Fruit fly (Drosophila melanogaster) whole organism: ENCODE measurements around the gene CG1105.

Experiments
- CG8478 ChIP-seq: fragments of >200 bp; optimal IDR thresholded peaks from 2 replicates; lab custom pipeline; 2018; ENCODE audit warnings: inconsistent platforms
- Dll ChIP-seq: fragments of >200 bp; optimal IDR thresholded peaks from 2 replicates; lab custom pipeline; 2017
- EcR ChIP-seq, 2 experiments: fragments of >200 bp; optimal IDR thresholded peaks; 2 replicates each; lab custom pipeline; 2017; ENCODE audit warnings: missing biosample characterization in 2 of 2, missing genetic modification characterization in 2 of 2, missing genetic modification reagents in 2 of 2
- pan ChIP-seq: fragments of >200 bp; optimal IDR thresholded peaks from 2 replicates; lab custom pipeline; 2017
- psq ChIP-seq: fragments of >200 bp; optimal IDR thresholded peaks from 2 replicates; lab custom pipeline; 2017
- usp ChIP-seq: fragments of >200 bp; optimal IDR thresholded peaks from 2 replicates; lab custom pipeline; 2017; ENCODE audit warnings: missing biosample characterization, missing genetic modification characterization, mixed read lengths

Gene CG1105

DNA sequence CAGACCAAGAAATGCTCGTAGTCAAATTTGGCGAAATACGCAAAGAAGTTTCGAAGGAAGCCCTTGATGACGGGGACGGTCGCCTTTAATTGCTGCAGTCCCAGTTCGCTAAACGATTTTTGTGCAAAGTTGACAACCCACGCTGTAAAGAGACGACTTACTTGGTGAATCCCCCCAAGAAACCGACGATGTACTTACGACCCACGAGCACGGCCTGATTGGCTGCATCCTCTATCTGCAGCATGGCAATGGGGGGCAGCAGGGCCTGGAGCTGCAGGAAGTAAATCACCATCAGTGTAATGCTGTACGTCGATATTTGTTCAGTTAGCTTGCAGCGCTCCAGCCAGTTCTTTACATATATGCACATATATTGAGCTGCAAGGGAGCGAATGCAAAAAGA lies 16.8 kb upstream of the CG1105 start:
- TF ChIP-seq pan (lab: Kevin White, UChicago): no peak
- TF ChIP-seq CG8478 (lab: Kevin White, UChicago): no peak
- no peak for TF ChIP-seq usp (GFP tag; lab: Kevin White, UChicago)
- no peak for TF ChIP-seq psq (lab: Kevin White, UChicago)
- no peak for TF ChIP-seq Dll (lab: Kevin White, UChicago)
- no peak for TF ChIP-seq EcR (GFP tag; optimal IDR thresholded peaks at IDR 0.05; lab: Kevin White, UChicago)

DNA sequence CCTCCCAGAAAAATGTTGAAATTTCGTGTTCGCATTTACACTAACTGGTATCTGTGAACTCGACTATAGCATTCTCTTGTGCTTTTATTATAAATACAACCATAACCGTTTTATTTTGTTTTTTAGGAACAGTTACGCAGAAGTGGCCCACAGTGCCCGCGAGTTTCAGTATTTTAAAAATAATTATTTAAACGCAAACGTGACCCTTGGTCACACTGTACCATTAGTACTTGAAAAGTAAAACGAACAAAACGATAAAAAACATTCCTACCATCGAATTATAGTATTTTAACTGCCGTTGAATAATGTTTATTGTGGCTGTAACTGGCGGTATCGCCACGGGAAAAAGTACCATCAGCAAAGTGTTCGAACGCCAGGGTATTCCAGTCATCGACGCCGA lies 15.0 kb upstream of the CG1105 start, which contains the start of gene Dpck:
TSS of gene Dpck (plus strand) at position 211 of the 400 bp plus-strand sequence.
- TF ChIP-seq Dll (lab: Kevin White, UChicago) (no peak), usp (GFP tag; lab: Kevin White, UChicago) (no peak)

DNA sequence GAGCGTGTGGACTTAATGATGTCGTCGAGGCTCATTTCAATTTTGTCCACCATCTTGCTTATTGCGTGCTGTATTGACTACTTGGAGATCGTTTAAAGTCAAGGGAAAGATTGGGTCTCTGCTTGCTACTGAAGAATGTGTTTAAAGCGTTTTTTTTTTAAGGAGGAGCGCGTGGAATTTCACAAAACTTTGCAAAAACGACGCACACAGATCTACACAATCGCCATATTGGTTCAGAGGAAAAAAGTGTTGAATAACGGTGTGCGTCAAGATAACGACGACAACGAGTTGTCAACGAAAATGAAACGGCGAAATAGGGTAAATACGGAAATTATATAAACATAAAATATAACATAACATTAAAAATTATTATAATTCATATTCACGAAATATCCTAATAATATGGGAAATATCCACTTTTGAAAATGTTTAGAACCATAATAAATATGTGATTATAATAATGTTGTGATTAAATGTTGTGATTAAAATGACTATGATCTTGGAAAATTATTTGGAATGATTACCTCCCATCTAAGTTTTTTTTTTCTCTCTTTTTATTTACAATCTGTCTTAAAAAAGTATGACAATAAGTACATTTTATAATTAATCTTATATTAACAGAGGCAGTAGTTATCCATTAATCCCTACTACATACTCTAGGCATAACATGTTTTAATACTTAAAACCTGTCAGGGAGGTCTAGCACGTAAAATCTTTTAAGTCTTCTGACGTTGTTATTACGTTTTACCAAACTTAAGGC lies 13.4 kb upstream of the CG1105 start, which contains the start of gene Ref1:
TSS of gene Ref1 (minus strand) at position 231 of the 760 bp plus-strand sequence.
- TF ChIP-seq psq (lab: Kevin White, UChicago): no peak
- no peak for TF ChIP-seq EcR (GFP tag; optimal IDR thresholded peaks at IDR 0.05; lab: Kevin White, UChicago)
- no peak for TF ChIP-seq CG8478 (lab: Kevin White, UChicago)
- no peak for TF ChIP-seq usp (GFP tag; lab: Kevin White, UChicago)
- TF ChIP-seq Dll (lab: Kevin White, UChicago): no peak
- no peak for TF ChIP-seq pan (lab: Kevin White, UChicago)

DNA sequence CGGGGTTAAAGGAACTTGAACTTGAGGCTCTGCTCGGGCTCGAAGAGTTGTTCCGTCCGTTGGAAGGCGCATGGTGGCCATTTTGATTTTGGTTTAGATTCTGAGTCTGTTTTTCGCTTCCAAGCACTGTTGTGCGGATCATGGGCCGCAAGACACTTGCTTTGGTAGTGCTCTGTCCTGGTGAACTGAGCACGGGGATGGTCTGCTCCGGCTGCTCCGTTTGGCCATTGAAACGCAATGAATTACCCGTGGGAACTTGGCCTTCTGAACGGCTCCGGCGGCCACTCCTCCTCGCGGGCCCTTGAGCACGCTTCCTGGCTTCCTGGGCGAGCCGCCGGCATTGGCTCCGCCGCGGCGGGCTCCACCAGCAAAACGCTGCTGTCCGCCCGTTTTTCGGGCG lies 12.8 kb upstream of the CG1105 start:
- no peak for TF ChIP-seq pan (lab: Kevin White, UChicago)
- no peak for TF ChIP-seq usp (GFP tag; lab: Kevin White, UChicago)
- no peak for TF ChIP-seq Dll (lab: Kevin White, UChicago)

DNA sequence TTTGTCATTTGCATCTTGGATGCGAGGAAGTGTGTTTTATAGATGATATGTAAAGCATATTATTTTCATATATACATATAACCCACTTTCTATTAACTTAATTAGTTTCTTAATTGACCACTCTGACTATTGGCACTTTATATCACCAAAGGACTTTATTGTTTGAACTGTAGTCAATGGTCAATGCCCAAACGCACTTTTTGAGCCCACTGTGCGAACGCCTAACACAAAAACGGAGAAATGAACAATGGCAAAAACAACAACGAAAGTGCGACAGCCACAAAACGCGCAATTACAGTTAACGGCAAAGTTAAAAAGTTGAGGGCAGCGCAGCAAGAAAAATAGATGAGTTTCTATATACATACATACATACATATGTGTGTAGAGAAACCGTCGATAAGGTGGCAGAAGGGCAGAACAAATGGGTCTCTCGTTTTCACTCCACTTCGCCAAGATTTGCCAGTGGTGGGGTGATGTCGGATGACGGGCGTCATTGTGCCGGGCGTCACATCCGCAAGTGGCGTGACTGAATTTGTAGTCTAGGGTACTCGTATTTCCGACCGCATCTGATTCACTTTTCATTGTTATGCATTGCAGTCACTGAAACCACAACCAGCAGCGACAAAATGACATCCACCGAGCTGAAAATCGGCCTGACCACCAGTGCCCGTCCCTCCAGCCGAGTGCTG lies 9.5 kb upstream of the CG1105 start:
- TF ChIP-seq pan (lab: Kevin White, UChicago): no peak
- no peak for TF ChIP-seq CG8478 (lab: Kevin White, UChicago)
- TF ChIP-seq usp (GFP tag; lab: Kevin White, UChicago): no peak
- TF ChIP-seq Dll (lab: Kevin White, UChicago): no peak
- no peak for TF ChIP-seq EcR (GFP tag; optimal IDR thresholded peaks at IDR 0.05; lab: Kevin White, UChicago)
- TF ChIP-seq psq (lab: Kevin White, UChicago): no peak

DNA sequence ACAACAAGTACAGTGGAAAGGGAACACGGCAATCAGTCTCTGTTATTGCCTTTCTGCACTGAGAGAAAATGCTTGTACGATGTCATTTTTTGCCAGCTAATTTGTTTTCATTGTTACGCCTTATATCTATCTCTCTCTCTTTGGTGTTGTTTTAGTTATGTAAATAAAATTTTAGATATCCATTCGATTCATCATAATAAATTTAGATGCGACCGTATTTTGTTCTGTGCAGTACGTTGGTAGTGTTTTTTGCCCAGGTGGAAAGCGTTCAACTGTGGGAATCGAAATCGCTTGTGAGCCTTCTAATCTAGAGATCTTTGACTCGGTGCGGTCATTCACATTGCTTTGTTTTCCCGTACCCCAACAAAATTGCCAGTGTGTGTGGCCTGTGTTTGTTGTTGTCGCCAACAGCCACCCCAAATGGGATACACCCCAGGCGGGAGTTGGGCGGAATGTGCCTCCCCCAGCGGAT lies 8.8 kb upstream of the CG1105 start:
- peak; percentile 75 to 83 for TF ChIP-seq EcR (GFP tag; optimal IDR thresholded peaks at IDR 0.05; lab: Kevin White, UChicago)
- TF ChIP-seq psq (lab: Kevin White, UChicago): no peak

DNA sequence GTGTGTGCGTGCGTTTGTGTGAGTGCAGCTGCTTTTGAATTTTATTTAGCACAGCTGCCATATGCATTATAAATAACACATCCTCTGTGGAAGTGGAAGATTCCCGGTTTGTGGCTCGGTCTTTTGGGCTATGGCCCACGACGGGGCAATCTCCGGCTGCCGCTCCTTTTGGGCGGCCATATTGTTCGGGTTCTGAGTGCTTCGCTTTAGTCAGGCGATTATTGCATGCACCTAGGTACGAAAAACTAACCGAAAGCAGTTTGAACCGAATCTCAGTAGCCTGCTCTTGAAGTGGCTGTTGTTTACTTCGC lies 8.1 kb upstream of the CG1105 start:
- no peak for TF ChIP-seq pan (lab: Kevin White, UChicago)

DNA sequence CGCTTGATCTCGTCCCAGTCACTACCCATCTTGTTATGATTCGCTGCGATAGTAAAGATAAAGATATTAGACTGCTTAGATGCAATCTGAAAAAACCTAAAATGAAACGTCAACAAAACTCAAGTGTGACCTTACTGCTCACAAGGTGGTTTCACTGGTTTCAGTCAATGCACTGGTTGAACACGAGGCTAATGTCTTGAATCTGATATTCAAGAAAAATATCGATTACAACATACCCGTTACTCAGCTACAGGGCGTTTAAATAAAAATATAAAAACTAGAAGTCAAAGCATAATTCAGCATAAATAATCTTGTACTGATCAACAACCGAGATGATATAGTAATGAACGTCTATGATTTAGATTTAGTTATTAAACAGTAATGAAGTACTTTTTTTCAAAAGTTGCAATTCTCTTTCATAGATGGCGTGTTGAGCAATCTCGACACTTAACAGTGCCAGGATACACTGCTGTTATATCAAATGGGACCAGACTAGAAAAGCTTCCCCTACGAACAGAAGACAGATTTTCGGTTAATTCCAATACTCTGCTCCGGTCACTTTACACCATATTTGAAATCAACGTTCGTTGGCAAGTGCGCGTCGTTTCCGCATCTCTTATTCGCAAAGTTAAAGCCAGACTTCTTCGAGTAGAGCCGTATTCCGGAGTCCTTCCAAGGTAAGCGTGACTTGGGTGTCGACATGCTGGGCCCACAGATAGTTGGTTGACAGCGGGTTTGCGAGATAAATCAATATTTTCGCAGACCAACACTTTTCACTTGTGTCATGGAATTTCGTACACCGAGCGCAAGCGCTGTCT lies 7.6 kb upstream of the CG1105 start, which contains the start of the genes Ufl1 and CG1943:
TSS of gene Ufl1 (minus strand) at position 156 of the 818 bp plus-strand sequence.
TSS of gene CG1943 (plus strand) at position 563 of the 818 bp plus-strand sequence.
- TF ChIP-seq CG8478 (lab: Kevin White, UChicago) (no peak), EcR (GFP tag; optimal IDR thresholded peaks at IDR 0.05; lab: Kevin White, UChicago) (no peak)

DNA sequence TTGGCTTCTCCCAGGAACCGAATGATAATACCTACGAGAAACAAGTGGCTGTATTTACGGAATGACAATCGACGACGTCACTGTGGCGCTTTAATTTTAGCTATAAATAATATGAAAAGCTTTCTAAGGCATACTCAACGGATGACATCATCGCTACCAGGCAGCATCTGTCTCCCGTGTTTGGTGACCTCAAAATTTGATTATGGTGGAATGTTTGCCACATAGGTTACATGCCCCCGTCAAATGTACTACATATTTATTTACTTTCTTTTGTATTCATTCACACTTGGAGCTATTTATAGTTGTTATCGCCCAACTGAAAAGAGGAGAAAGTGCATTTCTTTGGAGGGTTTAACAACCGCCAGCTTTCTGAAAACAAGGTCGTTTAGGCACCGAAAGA lies 669 bp downstream of the CG1105 start:
- no peak for TF ChIP-seq EcR (GFP tag; optimal IDR thresholded peaks at IDR 0.05; lab: Kevin White, UChicago)

DNA sequence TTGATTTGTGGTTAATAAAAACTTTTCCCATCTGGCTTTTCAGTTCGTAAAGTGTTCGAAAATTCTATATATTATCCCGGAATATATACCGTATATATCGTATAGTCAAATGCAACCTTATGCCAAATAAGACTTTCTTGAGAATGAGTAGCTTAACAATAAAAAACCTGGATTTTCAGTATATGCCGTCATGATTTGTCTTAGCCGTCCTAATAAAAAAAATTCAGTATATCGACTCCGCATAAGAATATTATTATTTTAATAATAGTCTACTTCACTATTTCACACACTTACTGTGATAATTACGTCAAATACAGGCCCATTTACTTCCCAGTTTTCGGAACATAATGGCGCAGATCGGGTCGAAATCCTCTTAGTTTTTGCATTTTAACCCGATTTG lies 5.1 kb downstream of the CG1105 start, which contains the start of gene Mst84B:
TSS of gene Mst84B (plus strand) at position 301 of the 400 bp plus-strand sequence.
- TF ChIP-seq Dll (lab: Kevin White, UChicago): no peak

DNA sequence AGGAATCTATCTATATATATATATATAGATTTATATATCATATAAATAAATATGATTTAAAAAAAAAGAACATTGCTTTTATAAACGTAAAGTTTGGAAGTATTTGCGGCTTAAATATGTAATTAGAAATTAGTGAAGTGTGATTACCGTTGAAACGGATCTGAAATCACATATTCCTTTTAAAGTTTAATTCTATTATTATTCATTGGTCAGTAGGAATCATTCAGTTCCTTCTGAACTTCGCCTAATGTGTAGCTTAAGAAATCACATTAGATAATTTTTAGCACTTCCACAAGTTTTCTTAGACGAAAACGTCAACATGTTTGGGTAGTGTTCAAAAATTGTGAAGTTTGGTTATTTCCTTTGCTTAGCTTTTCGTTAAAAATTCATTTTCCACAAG lies 6.5 kb downstream of the CG1105 start, which contains the start of gene djl:
TSS of gene djl (plus strand) at position 301 of the 400 bp plus-strand sequence.
- TF ChIP-seq Dll (lab: Kevin White, UChicago) (no peak), pan (lab: Kevin White, UChicago) (no peak), EcR (GFP tag; optimal IDR thresholded peaks at IDR 0.05; lab: Kevin White, UChicago) (no peak), CG8478 (lab: Kevin White, UChicago) (no peak), psq (lab: Kevin White, UChicago) (no peak), usp (GFP tag; lab: Kevin White, UChicago) (no peak)

DNA sequence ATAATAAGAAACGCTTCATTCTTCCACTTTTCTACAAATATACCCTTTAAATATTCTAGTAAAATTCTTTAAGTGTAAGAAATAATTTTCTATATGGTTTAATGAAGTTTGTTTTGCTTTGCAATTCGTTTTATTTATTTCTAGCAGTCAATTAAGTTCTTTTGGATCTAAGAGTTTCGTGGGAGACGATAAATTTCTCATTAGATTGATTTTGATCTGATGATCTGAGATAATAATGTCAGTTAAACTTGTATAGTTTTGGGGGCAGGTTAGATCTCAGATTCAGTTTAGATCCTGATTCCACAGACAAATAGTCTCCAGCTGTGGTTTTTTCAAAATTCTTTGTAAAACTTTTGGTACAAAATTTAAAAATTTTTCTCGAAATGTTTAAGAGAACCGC lies 7.9 kb downstream of the CG1105 start, which contains the start of gene dj:
TSS of gene dj (plus strand) at position 301 of the 400 bp plus-strand sequence.
- TF ChIP-seq CG8478 (lab: Kevin White, UChicago): no peak
- TF ChIP-seq pan (lab: Kevin White, UChicago): no peak
- no peak for TF ChIP-seq EcR (GFP tag; optimal IDR thresholded peaks at IDR 0.05; lab: Kevin White, UChicago)
- TF ChIP-seq Dll (lab: Kevin White, UChicago): no peak
- no peak for TF ChIP-seq usp (GFP tag; lab: Kevin White, UChicago)
- TF ChIP-seq psq (lab: Kevin White, UChicago): no peak
